Worm (Caenorhabditis elegans) whole organism, L3 larva: ENCODE measurements around the gene marc-5.

Experiments
- R02D3.7 ChIP-seq: fragments of 150-350 bp; optimal IDR thresholded peaks from 2 replicates; lab custom pipeline; 2014; ENCODE audit warnings: missing biosample characterization, missing genetic modification characterization
- ZK546.5 ChIP-seq: sonication (generic microtip); optimal IDR thresholded peaks from 2 replicates; lab custom pipeline; 2017; ENCODE audit warnings: missing biosample characterization, missing genetic modification characterization
- aly-2 ChIP-seq: fragments of 150-350 bp; optimal IDR thresholded peaks from 2 replicates; lab custom pipeline; 2014; ENCODE audit warnings: missing biosample characterization, missing genetic modification characterization
- ama-1 ChIP-seq: fragments of 150-350 bp; optimal IDR thresholded peaks from 2 replicates; lab custom pipeline; 2018
- ceh-16 ChIP-seq: sonication (generic microtip); optimal IDR thresholded peaks from 2 replicates; lab custom pipeline; 2017; ENCODE audit warnings: missing biosample characterization, missing genetic modification characterization
- ceh-28 ChIP-seq: fragments of 150-350 bp; optimal IDR thresholded peaks from 2 replicates; lab custom pipeline; 2014; ENCODE audit warnings: missing biosample characterization, missing genetic modification reagents, missing genetic modification characterization
- ceh-9 ChIP-seq: sonication (generic microtip); optimal IDR thresholded peaks from 2 replicates; lab custom pipeline; 2018; ENCODE audit warnings: missing biosample characterization, missing genetic modification characterization
- daf-12 ChIP-seq: fragments of 150-350 bp; optimal IDR thresholded peaks from 2 replicates; lab custom pipeline; 2014; ENCODE audit warnings: missing biosample characterization, missing genetic modification reagents, missing genetic modification characterization
- egl-27 ChIP-seq: sonication (generic microtip); optimal IDR thresholded peaks from 4 replicates; lab custom pipeline; 2017; ENCODE audit warnings: missing biosample characterization, missing genetic modification reagents, missing genetic modification characterization
- egl-5 ChIP-seq: fragments of 150-350 bp; optimal IDR thresholded peaks from 2 replicates; lab custom pipeline; 2017; ENCODE audit warnings: missing biosample characterization, missing genetic modification reagents, missing genetic modification characterization, inconsistent platforms
- elt-1 ChIP-seq: fragments of 150-350 bp; optimal IDR thresholded peaks from 2 replicates; lab custom pipeline; 2014; ENCODE audit warnings: missing biosample characterization, missing genetic modification characterization
- elt-2 ChIP-seq: sonication (generic microtip); optimal IDR thresholded peaks from 2 replicates; lab custom pipeline; 2016; ENCODE audit warnings: missing genetic modification reagents, mild to moderate bottlenecking, missing genetic modification characterization, missing compliant biosample characterization
- elt-3 ChIP-seq, 3 experiments: fragments of 150-350 bp in 1 of 3; sonication (generic microtip) in 2 of 3; optimal IDR thresholded peaks; 2 replicates in 2 of 3; 4 replicates in 1 of 3; lab custom pipeline; 2014 to 2017; ENCODE audit warnings: missing biosample characterization in 3 of 3, missing genetic modification characterization in 3 of 3
- eor-1 ChIP-seq, 2 experiments: fragments of 150-350 bp; optimal IDR thresholded peaks; 2 replicates each; lab custom pipeline; 2014 to 2018; ENCODE audit warnings: missing biosample characterization in 2 of 2, missing genetic modification characterization in 2 of 2
- fkh-10 ChIP-seq: sonication (generic microtip); optimal IDR thresholded peaks from 2 replicates; lab custom pipeline; 2017; ENCODE audit warnings: missing biosample characterization, missing genetic modification reagents, missing genetic modification characterization
- fkh-2 ChIP-seq: fragments of 150-350 bp; optimal IDR thresholded peaks from 2 replicates; lab custom pipeline; 2014; ENCODE audit warnings: missing biosample characterization, missing genetic modification reagents, missing genetic modification characterization
- fos-1 ChIP-seq: fragments of 150-350 bp; optimal IDR thresholded peaks from 2 replicates; lab custom pipeline; 2014; ENCODE audit warnings: missing biosample characterization, missing genetic modification characterization
- hmg-11 ChIP-seq: sonication (generic microtip); optimal IDR thresholded peaks from 2 replicates; lab custom pipeline; 2016; ENCODE audit warnings: missing genetic modification characterization, missing compliant biosample characterization
- jun-1 ChIP-seq: fragments of 150-350 bp; optimal IDR thresholded peaks from 2 replicates; lab custom pipeline; 2014; ENCODE audit warnings: missing biosample characterization, missing genetic modification reagents, missing genetic modification characterization
- lin-15B ChIP-seq: fragments of 150-350 bp; optimal IDR thresholded peaks from 2 replicates; lab custom pipeline; 2014; ENCODE audit warnings: missing biosample characterization, missing genetic modification characterization
- lin-39 ChIP-seq: fragments of 150-350 bp; optimal IDR thresholded peaks from 2 replicates; lab custom pipeline; 2018; ENCODE audit warnings: missing biosample characterization, missing genetic modification reagents, missing genetic modification characterization
- lsy-12 ChIP-seq: sonication (generic microtip); optimal IDR thresholded peaks from 2 replicates; lab custom pipeline; 2016; ENCODE audit warnings: mild to moderate bottlenecking, missing genetic modification characterization, missing compliant biosample characterization
- mdl-1 ChIP-seq: fragments of 150-350 bp; optimal IDR thresholded peaks from 2 replicates; lab custom pipeline; 2014; ENCODE audit warnings: missing biosample characterization, missing genetic modification characterization
- nfya-1 ChIP-seq: sonication (generic microtip); optimal IDR thresholded peaks from 2 replicates; lab custom pipeline; 2017; ENCODE audit warnings: missing genetic modification characterization, mild to moderate bottlenecking, missing compliant biosample characterization, antibody characterized with exemption, moderate library complexity; ENCODE audit not compliant: insufficient read depth
- nhr-12 ChIP-seq: fragments of 150-350 bp; optimal IDR thresholded peaks from 2 replicates; lab custom pipeline; 2014; ENCODE audit warnings: missing biosample characterization, missing genetic modification characterization
- nhr-23 ChIP-seq: fragments of 150-350 bp; optimal IDR thresholded peaks from 2 replicates; lab custom pipeline; 2014; ENCODE audit warnings: missing biosample characterization, missing genetic modification reagents, missing genetic modification characterization
- nhr-25 ChIP-seq: sonication (generic microtip); optimal IDR thresholded peaks from 2 replicates; lab custom pipeline; 2017; ENCODE audit warnings: missing biosample characterization, missing genetic modification characterization
- nhr-28 ChIP-seq: fragments of 150-350 bp; optimal IDR thresholded peaks from 2 replicates; lab custom pipeline; 2014; ENCODE audit warnings: missing biosample characterization, missing genetic modification characterization
- nhr-43 ChIP-seq: sonication (generic microtip); optimal IDR thresholded peaks from 2 replicates; lab custom pipeline; 2016; ENCODE audit warnings: mild to moderate bottlenecking, missing genetic modification characterization, missing compliant biosample characterization; ENCODE audit not compliant: poor library complexity, severe bottlenecking
- nhr-67 ChIP-seq: fragments of 150-350 bp; optimal IDR thresholded peaks from 2 replicates; lab custom pipeline; 2014; ENCODE audit warnings: missing biosample characterization, missing genetic modification characterization
- nhr-76 ChIP-seq: fragments of 150-350 bp; sonication (generic microtip); optimal IDR thresholded peaks from 5 replicates; lab custom pipeline; 2014; ENCODE audit warnings: missing biosample characterization, missing genetic modification characterization
- nhr-77 ChIP-seq: fragments of 150-350 bp; optimal IDR thresholded peaks from 2 replicates; lab custom pipeline; 2014; ENCODE audit warnings: missing biosample characterization, missing genetic modification characterization
- pha-4 ChIP-seq: fragments of 150-350 bp; optimal IDR thresholded peaks from 2 replicates; lab custom pipeline; 2014; ENCODE audit warnings: missing biosample characterization, missing genetic modification reagents, missing genetic modification characterization
- skn-1 ChIP-seq: fragments of 150-350 bp; optimal IDR thresholded peaks from 2 replicates; lab custom pipeline; 2014; ENCODE audit warnings: missing biosample characterization, missing genetic modification characterization
- snpc-4 ChIP-seq: fragments of 150-350 bp; optimal IDR thresholded peaks from 2 replicates; lab custom pipeline; 2014; ENCODE audit warnings: missing biosample characterization, missing genetic modification characterization
- tbx-2 ChIP-seq: sonication (generic microtip); optimal IDR thresholded peaks from 2 replicates; lab custom pipeline; 2016; ENCODE audit warnings: mild to moderate bottlenecking, missing genetic modification characterization, missing compliant biosample characterization
- unc-39 ChIP-seq: sonication (generic microtip); optimal IDR thresholded peaks from 4 replicates; lab custom pipeline; 2017; ENCODE audit warnings: missing biosample characterization, missing genetic modification characterization
- unc-62 ChIP-seq: fragments of 150-350 bp; sonication (generic microtip); optimal IDR thresholded peaks from 4 replicates; lab custom pipeline; 2014; ENCODE audit warnings: missing biosample characterization, missing genetic modification reagents, missing genetic modification characterization
- zag-1 ChIP-seq: fragments of 150-350 bp; optimal IDR thresholded peaks from 2 replicates; lab custom pipeline; 2014; ENCODE audit warnings: missing biosample characterization, missing genetic modification characterization
- ztf-4 ChIP-seq: fragments of 150-350 bp; optimal IDR thresholded peaks from 2 replicates; lab custom pipeline; 2014; ENCODE audit warnings: missing biosample characterization, missing genetic modification characterization

Gene marc-5

DNA sequence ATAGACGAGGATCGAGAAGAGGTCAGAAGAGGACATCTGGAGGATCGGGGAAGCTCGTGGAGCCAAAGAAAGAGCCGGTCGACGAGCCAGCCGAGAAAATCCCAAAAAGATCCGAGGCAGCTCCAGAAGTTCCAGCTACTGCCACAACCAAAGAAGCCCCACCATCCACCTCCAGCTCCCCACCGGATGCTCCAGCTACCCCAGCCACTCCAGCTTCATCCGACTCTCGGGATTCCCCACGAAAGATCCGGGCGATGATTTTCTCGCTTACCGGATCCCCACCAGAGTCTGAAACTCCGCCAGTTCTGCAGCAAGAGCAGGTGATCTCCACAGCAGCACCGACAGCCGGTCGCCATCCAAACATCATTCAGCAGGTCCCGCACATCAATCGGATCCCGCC lies 36.4 kb downstream of the marc-5 start:
- TF ChIP-seq ama-1: no peak
- TF ChIP-seq nhr-76 (tag; lab: Kevin White, UChicago): no peak
- TF ChIP-seq jun-1 (tag; lab: Kevin White, UChicago): no peak
- TF ChIP-seq nhr-25 (tag; lab: Kevin White, UChicago): no peak
- TF ChIP-seq lsy-12 (tag; lab: Kevin White, UChicago): no peak
- no peak for TF ChIP-seq snpc-4
- TF ChIP-seq ztf-4 (tag; lab: Kevin White, UChicago): no peak
- no peak for TF ChIP-seq elt-1
- no peak for TF ChIP-seq fos-1 (tag; lab: Kevin White, UChicago)
- TF ChIP-seq fkh-10 (GFP tag; lab: Kevin White, UChicago): no peak
- no peak for TF ChIP-seq nhr-43 (tag; lab: Kevin White, UChicago)
- TF ChIP-seq eor-1 (tag; optimal IDR thresholded peaks at IDR 0.05; lab: Kevin White, UChicago): no peak
- TF ChIP-seq ceh-9 (tag; lab: Kevin White, UChicago): no peak
- no peak for TF ChIP-seq elt-2 (tag; lab: Kevin White, UChicago)

ce11 chrII:12341566-12342223 lies 37.6 kb downstream of the marc-5 start:
- TF ChIP-seq nhr-43 (tag; lab: Kevin White, UChicago) (no peak), pha-4 (tag; lab: Kevin White, UChicago) (peak; percentile 83), nfya-1 (peak; percentile 8), lin-39 (tag; lab: Kevin White, UChicago) (no peak), elt-1 (no peak), ZK546.5 (tag; lab: Kevin White, UChicago) (no peak), egl-5 (tag; lab: Kevin White, UChicago) (no peak), nhr-23 (tag; lab: Kevin White, UChicago) (peak; percentile 16), ama-1 (no peak), unc-39 (no peak), jun-1 (tag; lab: Kevin White, UChicago) (no peak), ceh-9 (tag; lab: Kevin White, UChicago) (no peak), aly-2 (tag; lab: Kevin White, UChicago) (no peak), daf-12 (tag; lab: Kevin White, UChicago) (no peak), ceh-16 (tag; lab: Kevin White, UChicago) (no peak), lsy-12 (tag; lab: Kevin White, UChicago) (no peak), nhr-25 (tag; lab: Kevin White, UChicago) (peak; percentile 25), zag-1 (tag; lab: Kevin White, UChicago) (no peak), egl-27 (tag; lab: Kevin White, UChicago) (no peak), fkh-2 (tag; lab: Kevin White, UChicago) (no peak), ceh-28 (tag; lab: Kevin White, UChicago) (no peak)

DNA sequence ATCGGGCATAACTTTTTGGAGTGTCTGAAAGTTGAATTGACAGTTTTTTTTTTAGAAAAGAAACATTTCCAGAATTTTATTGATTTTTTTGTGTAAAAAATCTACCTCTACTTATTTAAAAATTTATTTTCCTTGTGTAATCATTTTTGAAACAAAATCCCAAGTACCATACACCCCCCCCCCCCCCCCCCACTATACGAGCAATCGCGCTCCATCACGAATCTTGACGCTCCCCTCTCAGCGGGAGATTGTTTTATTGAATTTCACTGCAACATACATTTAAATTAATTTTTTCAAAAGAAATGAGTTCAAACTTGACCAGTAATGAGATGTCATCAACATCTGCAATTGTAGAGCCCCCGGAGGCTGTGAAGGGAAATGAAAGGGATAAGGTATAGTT lies 39.7 kb downstream of the marc-5 start, which contains the start of gene sop-2:
sop-2 (plus strand) TSS at position 301 of the 400 bp plus-strand sequence.
- TF ChIP-seq jun-1 (tag; lab: Kevin White, UChicago) (no peak), aly-2 (tag; lab: Kevin White, UChicago) (no peak), mdl-1 (tag; lab: Kevin White, UChicago) (no peak), nhr-23 (tag; lab: Kevin White, UChicago) (no peak), nhr-77 (tag; lab: Kevin White, UChicago) (no peak), daf-12 (tag; lab: Kevin White, UChicago) (no peak), skn-1 (tag; lab: Kevin White, UChicago) (no peak), lsy-12 (tag; lab: Kevin White, UChicago) (no peak), pha-4 (tag; lab: Kevin White, UChicago) (no peak), lin-15B (no peak), zag-1 (tag; lab: Kevin White, UChicago) (no peak), snpc-4 (no peak), fos-1 (tag; lab: Kevin White, UChicago) (no peak), ceh-28 (tag; lab: Kevin White, UChicago) (no peak), ztf-4 (tag; lab: Kevin White, UChicago) (no peak)

DNA sequence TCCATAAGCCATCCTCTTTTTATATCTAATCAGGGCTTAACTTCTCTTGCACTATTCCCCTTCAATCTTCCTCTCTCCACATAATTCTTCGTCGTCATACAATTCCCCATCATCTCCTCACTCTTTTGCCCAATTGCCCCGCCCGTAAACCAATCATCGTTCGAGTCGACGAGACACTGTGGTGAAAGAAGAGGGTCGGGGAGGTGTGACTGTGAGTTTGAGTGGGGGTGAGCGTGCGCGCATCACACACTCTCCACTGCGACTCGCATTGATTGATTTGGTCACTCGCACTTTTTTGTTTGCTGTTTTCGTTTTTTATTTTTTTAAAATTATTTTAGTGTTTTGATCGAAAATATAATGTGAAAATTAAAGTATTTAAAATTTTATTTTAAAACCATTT lies 40.2 kb downstream of the marc-5 start:
- TF ChIP-seq ceh-9 (tag; lab: Kevin White, UChicago): no peak
- TF ChIP-seq nhr-12: no peak
- TF ChIP-seq mdl-1 (tag; lab: Kevin White, UChicago): peak; percentile 27
- TF ChIP-seq ceh-28 (tag; lab: Kevin White, UChicago): peak; percentile 91
- no peak for TF ChIP-seq fkh-2 (tag; lab: Kevin White, UChicago)
- TF ChIP-seq tbx-2: no peak
- no peak for TF ChIP-seq zag-1 (tag; lab: Kevin White, UChicago)
- no peak for TF ChIP-seq ZK546.5 (tag; lab: Kevin White, UChicago)
- TF ChIP-seq ama-1: no peak
- TF ChIP-seq egl-5 (tag; lab: Kevin White, UChicago): peak; percentile 80
- peak; percentile 34 for TF ChIP-seq R02D3.7 (tag; lab: Kevin White, UChicago)
- peak; percentile 92 for TF ChIP-seq hmg-11 (tag; lab: Kevin White, UChicago)
- TF ChIP-seq elt-3 (tag; optimal IDR thresholded peaks at IDR 0.05; lab: Kevin White, UChicago): no peak
- TF ChIP-seq unc-39: no peak
- no peak for TF ChIP-seq fos-1 (tag; lab: Kevin White, UChicago)
- peak; percentile 51 for TF ChIP-seq snpc-4
- TF ChIP-seq eor-1 (tag; optimal IDR thresholded peaks at IDR 0.05; lab: Kevin White, UChicago): no peak
- no peak for TF ChIP-seq unc-62
- peak; percentile 0 for TF ChIP-seq fkh-10 (GFP tag; lab: Kevin White, UChicago)
- peak; percentile 83 for TF ChIP-seq pha-4 (tag; lab: Kevin White, UChicago)
- no peak for TF ChIP-seq daf-12 (tag; lab: Kevin White, UChicago)
- no peak for TF ChIP-seq nhr-28 (tag; lab: Kevin White, UChicago)
- TF ChIP-seq nhr-43 (tag; lab: Kevin White, UChicago): no peak
- peak; percentile 62 for TF ChIP-seq nhr-23 (tag; lab: Kevin White, UChicago)
- no peak for TF ChIP-seq ztf-4 (tag; lab: Kevin White, UChicago)
- TF ChIP-seq nhr-67 (tag; lab: Kevin White, UChicago): no peak
- no peak for TF ChIP-seq egl-27 (tag; lab: Kevin White, UChicago)
- no peak for TF ChIP-seq ceh-16 (tag; lab: Kevin White, UChicago)
- TF ChIP-seq aly-2 (tag; lab: Kevin White, UChicago): no peak
